Worm (Caenorhabditis elegans): Measurements from ENCODE around the gene tba-4.

DNA sequence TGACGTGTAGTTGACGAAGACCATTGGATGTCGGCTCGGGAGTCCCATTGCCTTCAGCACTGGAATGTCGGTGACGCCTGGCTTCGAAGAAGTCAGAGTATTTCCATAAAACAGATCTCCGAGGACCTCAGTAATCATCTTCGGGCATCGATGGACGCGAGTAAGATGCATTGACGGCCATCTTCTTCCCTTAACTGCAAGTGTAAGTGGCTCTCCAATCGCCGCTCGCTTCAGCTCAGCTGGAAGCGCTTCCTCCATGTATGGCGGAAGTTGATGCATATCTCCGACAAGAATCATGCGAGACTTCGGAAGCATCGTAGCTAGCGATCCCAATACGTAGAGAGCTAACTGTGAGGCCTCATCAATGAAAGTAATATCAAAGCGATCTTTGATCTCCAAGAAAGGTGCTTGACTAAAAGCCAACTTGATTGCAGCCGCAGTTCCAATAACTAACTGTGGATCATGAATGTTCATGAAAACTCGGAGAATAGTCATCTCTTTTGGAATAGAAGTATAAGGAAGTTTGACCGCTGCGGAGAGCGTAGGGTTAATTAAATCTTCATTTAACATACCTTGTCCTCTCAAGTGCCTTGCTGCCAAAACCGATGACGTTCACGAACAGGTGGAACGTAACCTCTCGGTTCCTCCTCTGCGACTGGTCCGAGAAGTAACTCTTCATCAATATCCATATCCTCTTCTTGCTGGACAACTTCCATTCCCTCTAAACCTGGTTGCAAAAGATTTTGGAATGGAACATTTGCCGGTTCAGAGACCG, 15.6 kb downstream of the tba-4 start:
- TF ChIP-seq ztf-23 (GFP tag; IDR thresholded peaks at IDR 0.05) (no peak), klf-2 (GFP tag; conservative IDR thresholded peaks at IDR 0.05) (no peak), ref-1 (GFP tag; conservative IDR thresholded peaks at IDR 0.05) (no peak)

All from whole organism, midembryonic.